Worm (Caenorhabditis elegans) whole organism, young adult: ENCODE results near the gene cest-2.2.

Source experiments
- aptf-2 ChIP-seq: fragments of 200-800 bp; sonication (Bioruptor generic); conservative IDR thresholded peaks from 2 replicates; pipeline ENCODE4 v1.3.6; 2022; ENCODE audit warnings: missing genetic modification reagents, missing genetic modification characterization, missing compliant biosample characterization
- rcor-1 ChIP-seq: fragments of 200-800 bp; sonication (Bioruptor generic); IDR thresholded peaks from 2 replicates; pipeline ENCODE4 v1.3.6; 2022; ENCODE audit warnings: missing genetic modification reagents, missing genetic modification characterization, missing compliant biosample characterization

DNA sequence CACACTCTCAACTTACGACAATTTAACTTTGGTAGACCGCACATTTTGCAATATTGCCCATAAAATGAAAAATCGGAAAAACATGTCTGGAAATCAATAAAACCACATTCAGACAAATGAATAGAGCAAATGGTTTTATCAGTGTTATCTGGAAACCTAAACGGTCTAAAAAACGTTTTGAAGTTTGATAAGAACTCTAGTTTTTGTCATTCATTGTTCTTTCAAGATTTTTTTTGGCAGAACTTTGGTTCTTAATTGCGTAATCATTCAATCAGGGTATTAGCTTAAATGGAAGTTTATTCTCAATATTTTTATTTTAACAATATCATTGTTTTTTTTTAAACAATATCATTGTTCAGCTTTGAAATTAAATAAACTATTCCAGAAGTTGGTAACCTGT, at the start of gene cest-2.2:
- no peak for TF ChIP-seq aptf-2 (GFP tag; lab: Robert Waterston, UW)
- no peak for TF ChIP-seq rcor-1 (GFP tag; lab: Robert Waterston, UW)
